Fruit fly (Drosophila melanogaster) whole organism, prepupa: ENCODE data around the gene TwdlG.

Experiments used
- CG8119 ChIP-seq: fragments of 200-800 bp; sonication (Bioruptor generic); IDR thresholded peaks from 3 replicates; pipeline ENCODE4 v1.3.6; 2022; ENCODE audit warnings: missing biosample characterization, missing genetic modification characterization
- CG9139 ChIP-seq: fragments of 200-800 bp; sonication (Bioruptor generic); optimal IDR thresholded peaks from 3 replicates; lab custom pipeline; 2017; ENCODE audit warnings: missing biosample characterization, mild to moderate bottlenecking, missing genetic modification characterization
- Gug ChIP-seq: fragments of 200-800 bp; sonication (Bioruptor generic); IDR thresholded peaks from 2 replicates; pipeline ENCODE4 v1.3.6; 2022; ENCODE audit warnings: missing biosample characterization, missing genetic modification characterization
- Lpt ChIP-seq: fragments of 200-800 bp; sonication (Bioruptor generic); optimal IDR thresholded peaks from 3 replicates; lab custom pipeline; 2016; ENCODE audit warnings: missing biosample characterization, missing genetic modification characterization
- dac ChIP-seq: fragments of 200-800 bp; sonication (Bioruptor generic); optimal IDR thresholded peaks from 2 replicates; lab custom pipeline; 2017; ENCODE audit warnings: missing biosample characterization, mild to moderate bottlenecking, missing genetic modification characterization
- pdm3 ChIP-seq: fragments of 200-800 bp; sonication (Bioruptor generic); optimal IDR thresholded peaks from 3 replicates; lab custom pipeline; 2016; ENCODE audit warnings: missing biosample characterization, missing genetic modification characterization

DNA sequence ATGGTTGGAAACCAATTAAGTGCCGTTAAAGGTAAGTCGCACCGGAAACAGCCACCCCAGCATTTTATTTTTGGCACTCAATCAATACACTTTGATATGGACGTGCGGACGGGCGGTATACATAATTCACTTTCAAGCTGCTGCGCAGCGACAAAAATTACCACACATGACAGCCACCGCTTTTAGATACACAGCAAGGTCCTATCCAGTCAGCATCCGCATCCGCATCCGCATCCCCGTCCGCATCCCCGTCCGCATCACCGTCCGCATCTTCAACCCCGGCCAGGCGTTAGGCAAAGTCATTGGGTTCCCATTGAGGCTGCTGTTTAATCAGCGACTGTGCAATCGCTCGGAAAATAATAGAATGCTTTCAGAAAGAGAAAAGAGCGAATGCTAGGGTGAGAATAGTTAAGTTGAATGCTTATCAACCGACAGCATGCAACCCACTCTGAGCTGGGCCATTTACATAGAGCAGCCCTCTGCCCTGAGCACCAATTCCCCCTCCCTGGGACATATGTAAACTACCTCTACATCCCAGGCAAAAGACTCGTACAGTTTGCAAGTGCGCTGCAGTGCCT is 33.3 kb upstream of the TwdlG start:
- TF ChIP-seq pdm3: no peak
- TF ChIP-seq CG8119 (GFP tag; lab: Robert Waterston, UW): no peak
- no peak for TF ChIP-seq CG9139
- no peak for TF ChIP-seq dac
- no peak for TF ChIP-seq Lpt
- no peak for TF ChIP-seq Gug (GFP tag; lab: Robert Waterston, UW)
